Fruit fly (Drosophila melanogaster) whole organism: Measurements from ENCODE around the gene CG14930.

Experiments used
- pan ChIP-seq: fragments of >200 bp; optimal IDR thresholded peaks from 2 replicates; lab custom pipeline; 2017
- psq ChIP-seq: fragments of >200 bp; optimal IDR thresholded peaks from 2 replicates; lab custom pipeline; 2017

dm6 chr2L:11516526-11517441, 4.3 kb downstream of the CG14930 start, which contains the start of the genes Dlg5 and CG4970:
- TF ChIP-seq pan (lab: Kevin White, UChicago) = no peak
- TF ChIP-seq psq (lab: Kevin White, UChicago) = no peak
